Fruit fly (Drosophila melanogaster) whole organism, embryonic: ENCODE measurements around the gene Mms19.

Experiments used
- B-H2 ChIP-seq: fragments of 200-800 bp; sonication (Bioruptor generic); optimal IDR thresholded peaks from 2 replicates; lab custom pipeline; 2018; ENCODE audit warnings: missing biosample characterization, mild to moderate bottlenecking, missing genetic modification characterization
- Blimp-1 ChIP-seq: fragments of 200-800 bp; sonication (Bioruptor generic); optimal IDR thresholded peaks from 3 replicates; lab custom pipeline; 2018; ENCODE audit warnings: missing biosample characterization, missing genetic modification characterization, mild to moderate bottlenecking, moderate library complexity, missing genetic modification reagents
- CG10321 ChIP-seq: fragments of 200-800 bp; sonication (Bioruptor generic); IDR thresholded peaks from 2 replicates; pipeline ENCODE4 v1.3.6; 2022; ENCODE audit warnings: missing biosample characterization, missing genetic modification characterization
- CG11398 ChIP-seq: fragments of 200-800 bp; sonication (Bioruptor generic); optimal IDR thresholded peaks from 2 replicates; lab custom pipeline; 2016; ENCODE audit warnings: missing biosample characterization, missing genetic modification characterization
- CG12744 ChIP-seq: fragments of 200-800 bp; sonication (Bioruptor generic); optimal IDR thresholded peaks from 2 replicates; lab custom pipeline; 2016; ENCODE audit warnings: missing biosample characterization, missing genetic modification characterization
- CG13287 ChIP-seq: fragments of 200-800 bp; sonication (Bioruptor generic); IDR thresholded peaks from 2 replicates; pipeline ENCODE4 v1.3.6; 2022; ENCODE audit warnings: missing biosample characterization, missing genetic modification characterization; ENCODE audit not compliant: partially characterized antibody
- CG14710 ChIP-seq: fragments of 200-800 bp; sonication (Bioruptor generic); optimal IDR thresholded peaks from 3 replicates; lab custom pipeline; 2019; ENCODE audit warnings: missing biosample characterization, mild to moderate bottlenecking, missing genetic modification characterization, moderate library complexity
- CG15601 ChIP-seq: fragments of 200-800 bp; sonication (Bioruptor generic); optimal IDR thresholded peaks from 3 replicates; lab custom pipeline; 2019; ENCODE audit warnings: missing biosample characterization, mild to moderate bottlenecking, missing genetic modification characterization, moderate library complexity
- CG17186 ChIP-seq: fragments of 200-800 bp; sonication (Bioruptor generic); optimal IDR thresholded peaks from 3 replicates; lab custom pipeline; 2017; ENCODE audit warnings: missing biosample characterization, missing genetic modification reagents, missing genetic modification characterization
- CG17568 ChIP-seq: fragments of 200-800 bp; sonication (Bioruptor generic); optimal IDR thresholded peaks from 2 replicates; lab custom pipeline; 2018; ENCODE audit warnings: missing biosample characterization, mild to moderate bottlenecking, missing genetic modification characterization, moderate library complexity
- CG1832 ChIP-seq: fragments of 200-800 bp; sonication (Bioruptor generic); optimal IDR thresholded peaks from 2 replicates; lab custom pipeline; 2017; ENCODE audit warnings: missing biosample characterization, mild to moderate bottlenecking, missing genetic modification characterization, inconsistent platforms
- CG2120 ChIP-seq: fragments of 200-800 bp; sonication (Bioruptor generic); optimal IDR thresholded peaks from 3 replicates; lab custom pipeline; 2016; ENCODE audit warnings: missing biosample characterization, missing genetic modification characterization
- CG2202 ChIP-seq: fragments of 200-800 bp; sonication (Bioruptor generic); optimal IDR thresholded peaks from 2 replicates; lab custom pipeline; 2018; ENCODE audit warnings: missing biosample characterization, mild to moderate bottlenecking, missing genetic modification characterization
- CG32767 ChIP-seq: fragments of 200-800 bp; sonication (Bioruptor generic); IDR thresholded peaks from 2 replicates; pipeline ENCODE4 v1.3.6; 2022; ENCODE audit warnings: missing biosample characterization, missing genetic modification characterization
- CG4404 ChIP-seq: fragments of 200-800 bp; sonication (Bioruptor generic); IDR thresholded peaks from 2 replicates; pipeline ENCODE4 v1.3.6; 2022; ENCODE audit warnings: missing biosample characterization, missing genetic modification characterization
- CTCF ChIP-seq: fragments of 200-800 bp; sonication (Bioruptor generic); optimal IDR thresholded peaks from 2 replicates; lab custom pipeline; 2017; ENCODE audit warnings: missing biosample characterization, mild to moderate bottlenecking, missing genetic modification characterization, moderate library complexity
- Dbx ChIP-seq: fragments of 200-800 bp; sonication (Bioruptor generic); IDR thresholded peaks from 3 replicates; pipeline ENCODE4 v1.3.6; 2022; ENCODE audit warnings: missing biosample characterization, missing genetic modification characterization
- Doc3 ChIP-seq: fragments of 200-800 bp; sonication (Bioruptor generic); IDR thresholded peaks from 3 replicates; pipeline ENCODE4 v1.3.6; 2022; ENCODE audit warnings: missing biosample characterization, missing genetic modification characterization; ENCODE audit not compliant: partially characterized antibody
- Elba2 ChIP-seq: fragments of 200-800 bp; sonication (Bioruptor generic); optimal IDR thresholded peaks from 3 replicates; lab custom pipeline; 2016; ENCODE audit warnings: missing biosample characterization, missing genetic modification characterization
- Ets65A ChIP-seq: fragments of 200-800 bp; sonication (Bioruptor generic); peaks from one replicate; lab custom pipeline; 2016; ENCODE audit warnings: missing biosample characterization, missing genetic modification characterization
- Ets97D ChIP-seq: fragments of 200-800 bp; sonication (Bioruptor generic); optimal IDR thresholded peaks from 3 replicates; lab custom pipeline; 2016; ENCODE audit warnings: missing biosample characterization, missing genetic modification characterization
- Gug ChIP-seq: fragments of 200-800 bp; sonication (Bioruptor generic); IDR thresholded peaks from 4 replicates; pipeline ENCODE4 v1.3.6; 2022; ENCODE audit warnings: missing biosample characterization, missing genetic modification characterization
- H2.0 ChIP-seq: fragments of 200-800 bp; sonication (Bioruptor generic); IDR thresholded peaks from 2 replicates; pipeline ENCODE4 v1.3.6; 2022; ENCODE audit warnings: missing biosample characterization, missing genetic modification characterization
- HLHmδ ChIP-seq: fragments of 200-800 bp; sonication (Bioruptor generic); optimal IDR thresholded peaks from 2 replicates; lab custom pipeline; 2018; ENCODE audit warnings: missing biosample characterization, mild to moderate bottlenecking, missing genetic modification characterization, moderate library complexity
- Hand ChIP-seq: fragments of 200-800 bp; sonication (Bioruptor generic); optimal IDR thresholded peaks from 2 replicates; lab custom pipeline; 2017; ENCODE audit warnings: mild to moderate bottlenecking, missing biosample characterization, missing genetic modification reagents, missing genetic modification characterization
- Hr3 ChIP-seq: fragments of 200-800 bp; sonication (Bioruptor generic); optimal IDR thresholded peaks from 3 replicates; lab custom pipeline; 2016; ENCODE audit warnings: missing biosample characterization, missing genetic modification characterization
- Mrtf ChIP-seq: fragments of 200-800 bp; sonication (Bioruptor generic); IDR thresholded peaks from 3 replicates; pipeline ENCODE4 v1.3.6; 2022; ENCODE audit warnings: missing biosample characterization, missing genetic modification characterization
- NFAT ChIP-seq: fragments of 200-800 bp; sonication (Bioruptor generic); IDR thresholded peaks from 2 replicates; pipeline ENCODE4 v1.3.6; 2022; ENCODE audit warnings: missing biosample characterization, missing genetic modification characterization
- NfI ChIP-seq: fragments of 200-800 bp; sonication (Bioruptor generic); optimal IDR thresholded peaks from 3 replicates; lab custom pipeline; 2018; ENCODE audit warnings: missing biosample characterization, mild to moderate bottlenecking, missing genetic modification characterization, moderate library complexity
- Poxn ChIP-seq: fragments of 200-800 bp; sonication (Bioruptor generic); IDR thresholded peaks from 2 replicates; pipeline ENCODE4 v1.3.6; 2022; ENCODE audit warnings: missing biosample characterization, missing genetic modification characterization
- Sry-β ChIP-seq: fragments of 200-800 bp; sonication (Bioruptor generic); optimal IDR thresholded peaks from 2 replicates; lab custom pipeline; 2018; ENCODE audit warnings: missing biosample characterization, mild to moderate bottlenecking, missing genetic modification characterization, moderate library complexity
- Sry-δ ChIP-seq: fragments of 200-800 bp; sonication (Bioruptor generic); optimal IDR thresholded peaks from 2 replicates; lab custom pipeline; 2016; ENCODE audit warnings: missing biosample characterization, missing genetic modification characterization
- amos ChIP-seq: fragments of 200-800 bp; sonication (Bioruptor generic); IDR thresholded peaks from 2 replicates; pipeline ENCODE4 v1.3.6; 2022; ENCODE audit warnings: missing biosample characterization, missing genetic modification characterization; ENCODE audit not compliant: partially characterized antibody
- caup ChIP-seq: fragments of 200-800 bp; sonication (Bioruptor generic); optimal IDR thresholded peaks from 3 replicates; lab custom pipeline; 2017; ENCODE audit warnings: missing biosample characterization, mild to moderate bottlenecking, missing genetic modification characterization, moderate library complexity; ENCODE audit not compliant: severe bottlenecking
- chif ChIP-seq, 2 experiments: fragments of 200-800 bp; sonication (Bioruptor generic); optimal IDR thresholded peaks; 3 replicates each; lab custom pipeline; 2016; ENCODE audit warnings: missing biosample characterization in 2 of 2, missing genetic modification characterization in 2 of 2
- chn ChIP-seq: fragments of 200-800 bp; sonication (Bioruptor generic); optimal IDR thresholded peaks from 2 replicates; lab custom pipeline; 2016; ENCODE audit warnings: missing biosample characterization, missing genetic modification characterization
- dimm ChIP-seq: fragments of 200-800 bp; sonication (Bioruptor generic); IDR thresholded peaks from 2 replicates; pipeline ENCODE4 v1.3.6; 2022; ENCODE audit warnings: missing biosample characterization, missing genetic modification characterization
- emc ChIP-seq: fragments of 200-800 bp; sonication (Bioruptor generic); optimal IDR thresholded peaks from 2 replicates; lab custom pipeline; 2016; ENCODE audit warnings: missing biosample characterization, missing genetic modification characterization
- en ChIP-seq: fragments of 200-800 bp; sonication (Bioruptor generic); optimal IDR thresholded peaks from 2 replicates; lab custom pipeline; 2016; ENCODE audit warnings: missing biosample characterization, missing genetic modification characterization
- ham ChIP-seq: fragments of 200-800 bp; sonication (Bioruptor generic); IDR thresholded peaks from 2 replicates; pipeline ENCODE4 v1.3.6; 2022; ENCODE audit warnings: missing biosample characterization, missing genetic modification characterization
- hbn ChIP-seq: fragments of 200-800 bp; sonication (Bioruptor generic); IDR thresholded peaks from 2 replicates; pipeline ENCODE4 v1.3.6; 2022; ENCODE audit warnings: missing biosample characterization, missing genetic modification characterization; ENCODE audit not compliant: partially characterized antibody
- lbe ChIP-seq: fragments of 200-800 bp; sonication (Bioruptor generic); optimal IDR thresholded peaks from 2 replicates; lab custom pipeline; 2016; ENCODE audit warnings: missing biosample characterization, mild to moderate bottlenecking, missing genetic modification characterization
- pfk ChIP-seq: fragments of 200-800 bp; sonication (Bioruptor generic); optimal IDR thresholded peaks from 2 replicates; lab custom pipeline; 2018; ENCODE audit warnings: missing biosample characterization, mild to moderate bottlenecking, missing genetic modification characterization, moderate library complexity
- slp2 ChIP-seq: fragments of 200-800 bp; sonication (Bioruptor generic); optimal IDR thresholded peaks from 2 replicates; lab custom pipeline; 2016; ENCODE audit warnings: missing biosample characterization, missing genetic modification characterization
- sna ChIP-seq: fragments of 200-800 bp; sonication (Bioruptor generic); IDR thresholded peaks from 2 replicates; pipeline ENCODE4 v1.3.6; 2022; ENCODE audit warnings: missing biosample characterization, missing genetic modification characterization; ENCODE audit not compliant: partially characterized antibody
- stc ChIP-seq: fragments of 200-800 bp; sonication (Bioruptor generic); IDR thresholded peaks from 2 replicates; pipeline ENCODE4 v1.3.6; 2022; ENCODE audit warnings: missing biosample characterization, missing genetic modification characterization
- tin ChIP-seq: fragments of 200-800 bp; sonication (Bioruptor generic); optimal IDR thresholded peaks from 3 replicates; lab custom pipeline; 2016; ENCODE audit warnings: missing biosample characterization, missing genetic modification characterization
- tll ChIP-seq, 2 experiments: fragments of 200-800 bp in 1 of 2; fragments of >200 bp in 1 of 2; sonication (Bioruptor generic) in 1 of 2; optimal IDR thresholded peaks; 2 replicates each; lab custom pipeline; 2017 to 2019; ENCODE audit warnings: missing biosample characterization in 2 of 2, missing genetic modification characterization in 2 of 2, mild to moderate bottlenecking in 1 of 2, moderate library complexity in 1 of 2
- tup ChIP-seq: fragments of 200-800 bp; sonication (Bioruptor generic); optimal IDR thresholded peaks from 2 replicates; lab custom pipeline; 2016; ENCODE audit warnings: missing biosample characterization, mild to moderate bottlenecking, missing genetic modification characterization, moderate library complexity
- z ChIP-seq: fragments of 200-800 bp; sonication (Bioruptor generic); IDR thresholded peaks from 3 replicates; pipeline ENCODE4 v1.3.6; 2022; ENCODE audit warnings: missing biosample characterization, missing genetic modification characterization

Mms19 gene

DNA sequence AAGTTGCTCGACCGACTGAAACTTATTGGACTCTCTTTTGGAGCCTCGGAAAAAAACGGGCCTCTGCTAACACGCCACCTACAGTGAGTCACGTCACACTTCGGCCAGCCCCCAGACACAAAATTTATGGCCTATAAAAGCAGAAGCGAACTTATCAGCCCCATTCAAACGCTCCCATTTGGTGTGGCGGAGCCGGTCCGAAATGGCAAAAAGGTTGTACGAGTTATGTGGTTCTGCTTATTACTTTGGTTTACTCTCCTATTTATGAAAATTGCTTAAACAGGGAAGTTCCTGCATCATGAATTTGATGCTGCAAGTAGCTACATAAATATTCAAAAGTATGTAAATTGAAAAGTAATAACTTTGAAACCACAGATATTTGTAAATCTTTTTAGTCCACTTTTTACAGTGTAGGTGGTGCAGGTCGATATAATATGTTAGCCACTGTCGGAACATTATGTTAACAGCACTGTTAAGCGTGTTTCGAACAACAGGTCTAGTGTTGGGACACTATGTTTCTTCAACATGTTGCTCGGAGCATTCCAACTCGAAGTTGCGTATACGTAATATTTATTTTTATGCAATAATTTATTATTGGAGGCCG lies 51.1 kb downstream of the Mms19 start (continued):
- TF ChIP-seq CG4404 (GFP tag; lab: Robert Waterston, UW) (peak; percentile 65), Hr3 (GFP tag; lab: Kevin White, UChicago) (peak; percentile 84), CG13287 (GFP tag; lab: Robert Waterston, UW) (no peak), HLHmδ (GFP tag; lab: Kevin White, UChicago) (no peak), tup (GFP tag; lab: Kevin White, UChicago) (peak; percentile 70), CG15601 (tag; lab: Kevin White, UChicago) (peak; percentile 87), dimm (no peak), en (GFP tag; lab: Kevin White, UChicago) (peak; percentile 90), Hand (GFP tag; lab: Kevin White, UChicago) (peak; percentile 91), CG12744 (peak; percentile 88), lbe (GFP tag; lab: Kevin White, UChicago) (peak; percentile 54), CG2202 (tag; lab: Kevin White, UChicago) (peak; percentile 73), Doc3 (no peak), tll (GFP tag; optimal IDR thresholded peaks at IDR 0.05; lab: Kevin White, UChicago) (no peak), Blimp-1 (peak; percentile 90), NFAT (GFP tag; lab: Robert Waterston, UW) (peak; percentile 63), CG2120 (GFP tag; lab: Kevin White, UChicago) (peak; percentile 96), z (GFP tag; lab: Robert Waterston, UW) (no peak), emc (GFP tag; lab: Kevin White, UChicago) (peak; percentile 88), CG11398 (peak; percentile 85), H2.0 (GFP tag; lab: Robert Waterston, UW) (peak; percentile 74; the same call in 1 of the 2 replicates), NfI (GFP tag; lab: Kevin White, UChicago) (peak; percentile 87), ham (GFP tag; lab: Robert Waterston, UW) (peak; percentile 62; the same call in 1 of the 2 replicates), pfk (GFP tag; lab: Kevin White, UChicago) (peak; percentile 44), hbn (no peak), Ets97D (GFP tag; lab: Kevin White, UChicago) (peak; percentile 41), Sry-δ (GFP tag; lab: Kevin White, UChicago) (peak; percentile 60), tin (GFP tag; lab: Kevin White, UChicago) (peak; percentile 81), Gug (peak; percentile 80), CG10321 (GFP tag; lab: Robert Waterston, UW) (0 out of 2 replicates have a peak, but pooled peaks have one; percentile 40), amos (no peak; the same call in 1 of the 2 replicates), B-H2 (GFP tag; lab: Kevin White, UChicago) (peak; percentile 80), chif (GFP tag; optimal IDR thresholded peaks at IDR 0.05; lab: Kevin White, UChicago) (peak; percentile 86 to 90), Elba2 (GFP tag; lab: Kevin White, UChicago) (no peak), chn (GFP tag; lab: Kevin White, UChicago) (peak; percentile 87), Mrtf (GFP tag; lab: Robert Waterston, UW) (peak; percentile 73; the same call in 2 of the 3 replicates), CG17186 (peak; percentile 67), CG1832 (GFP tag; lab: Kevin White, UChicago) (no peak), caup (GFP tag; lab: Kevin White, UChicago) (peak; percentile 88), CG14710 (tag; lab: Kevin White, UChicago) (peak; percentile 84), Sry-β (GFP tag; lab: Kevin White, UChicago) (peak; percentile 42), Ets65A (GFP tag; lab: Kevin White, UChicago) (peak; percentile 94), stc (GFP tag; lab: Robert Waterston, UW) (peak; percentile 70), slp2 (GFP tag; lab: Kevin White, UChicago) (peak; percentile 88), CTCF (peak; percentile 92), sna (no peak), CG17568 (GFP tag; lab: Kevin White, UChicago) (peak; percentile 61), Poxn (GFP tag; lab: Robert Waterston, UW) (peak; percentile 32; the same call in 1 of the 2 replicates), Dbx (GFP tag; lab: Robert Waterston, UW) (peak; percentile 85), CG32767 (GFP tag; lab: Robert Waterston, UW) (peak; percentile 72; the same call in 1 of the 2 replicates)
